Worm (Caenorhabditis elegans) whole organism, L2 larva: ENCODE results near the gene R07B7.8.

Experiments
- C34F6.9 ChIP-seq: fragments of 150-350 bp; optimal IDR thresholded peaks from 2 replicates; lab custom pipeline; 2014; ENCODE audit warnings: missing biosample characterization, missing genetic modification characterization
- F13H6.1 ChIP-seq: sonication (generic microtip); optimal IDR thresholded peaks from 2 replicates; lab custom pipeline; 2016; ENCODE audit warnings: missing genetic modification characterization, missing compliant biosample characterization
- R02D3.7 ChIP-seq: fragments of 150-350 bp; optimal IDR thresholded peaks from 2 replicates; lab custom pipeline; 2014; ENCODE audit warnings: missing biosample characterization, missing genetic modification characterization
- Y55F3AM.14 ChIP-seq: fragments of 200-800 bp; sonication (Bioruptor generic); optimal IDR thresholded peaks from 2 replicates; lab custom pipeline; 2018; ENCODE audit warnings: mild to moderate bottlenecking, missing genetic modification characterization, missing compliant biosample characterization
- ZK546.5 ChIP-seq: sonication (generic microtip); optimal IDR thresholded peaks from 2 replicates; lab custom pipeline; 2017; ENCODE audit warnings: missing biosample characterization, missing genetic modification characterization
- aly-2 ChIP-seq: fragments of 150-350 bp; optimal IDR thresholded peaks from 2 replicates; lab custom pipeline; 2014; ENCODE audit warnings: missing biosample characterization, missing genetic modification characterization
- ama-1 ChIP-seq: fragments of 150-350 bp; optimal IDR thresholded peaks from 2 replicates; lab custom pipeline; 2018; ENCODE audit warnings: inconsistent platforms
- blmp-1 ChIP-seq: sonication (generic microtip); optimal IDR thresholded peaks from 2 replicates; lab custom pipeline; 2017; ENCODE audit warnings: missing genetic modification characterization, mild to moderate bottlenecking, missing compliant biosample characterization, antibody characterized with exemption, moderate library complexity; ENCODE audit not compliant: insufficient read depth
- ceh-16 ChIP-seq: fragments of 150-350 bp; optimal IDR thresholded peaks from 2 replicates; lab custom pipeline; 2014; ENCODE audit warnings: missing biosample characterization, missing genetic modification characterization
- ceh-82 ChIP-seq: fragments of 150-350 bp; optimal IDR thresholded peaks from 2 replicates; lab custom pipeline; 2014; ENCODE audit warnings: missing biosample characterization, missing genetic modification characterization
- crh-2 ChIP-seq: sonication (generic microtip); optimal IDR thresholded peaks from 2 replicates; lab custom pipeline; 2017; ENCODE audit warnings: missing biosample characterization, missing genetic modification characterization
- egl-27 ChIP-seq: sonication (generic microtip); optimal IDR thresholded peaks from 3 replicates; lab custom pipeline; 2017; ENCODE audit warnings: missing biosample characterization, missing genetic modification reagents, missing genetic modification characterization
- fos-1 ChIP-seq: fragments of 150-350 bp; optimal IDR thresholded peaks from 2 replicates; lab custom pipeline; 2014; ENCODE audit warnings: missing biosample characterization, missing genetic modification characterization
- lin-11 ChIP-seq: fragments of 150-350 bp; sonication (generic microtip); optimal IDR thresholded peaks from 2 replicates; lab custom pipeline; 2014; ENCODE audit warnings: missing biosample characterization, missing genetic modification characterization, inconsistent platforms, mixed read lengths
- lin-13 ChIP-seq: fragments of 150-350 bp; optimal IDR thresholded peaks from 2 replicates; lab custom pipeline; 2014; ENCODE audit warnings: missing biosample characterization, missing genetic modification reagents, missing genetic modification characterization
- lin-39 ChIP-seq: fragments of 150-350 bp; optimal IDR thresholded peaks from 2 replicates; lab custom pipeline; 2014; ENCODE audit warnings: missing biosample characterization, missing genetic modification reagents, missing genetic modification characterization
- lsy-2 ChIP-seq, 2 experiments: fragments of 150-350 bp in 1 of 2; sonication (generic microtip) in 1 of 2; optimal IDR thresholded peaks; 2 replicates each; lab custom pipeline; 2014 to 2017; ENCODE audit warnings: missing biosample characterization in 2 of 2, missing genetic modification characterization in 2 of 2
- mbf-1 ChIP-seq: sonication (generic microtip); optimal IDR thresholded peaks from 2 replicates; lab custom pipeline; 2017; ENCODE audit warnings: missing biosample characterization, missing genetic modification characterization
- mdl-1 ChIP-seq, 2 experiments: fragments of 150-350 bp in 1 of 2; sonication (generic microtip) in 1 of 2; optimal IDR thresholded peaks; 2 replicates each; lab custom pipeline; 2017; ENCODE audit warnings: missing biosample characterization in 2 of 2, missing genetic modification characterization in 2 of 2
- nhr-10 ChIP-seq: sonication (generic microtip); optimal IDR thresholded peaks from 2 replicates; lab custom pipeline; 2017; ENCODE audit warnings: missing biosample characterization, missing genetic modification characterization
- nhr-11 ChIP-seq: fragments of 150-350 bp; optimal IDR thresholded peaks from 2 replicates; lab custom pipeline; 2014; ENCODE audit warnings: missing biosample characterization, missing genetic modification characterization
- nhr-12 ChIP-seq: fragments of 150-350 bp; optimal IDR thresholded peaks from 2 replicates; lab custom pipeline; 2014; ENCODE audit warnings: missing biosample characterization, missing genetic modification characterization
- nhr-129 ChIP-seq: fragments of 150-350 bp; optimal IDR thresholded peaks from 2 replicates; lab custom pipeline; 2014; ENCODE audit warnings: missing biosample characterization, missing genetic modification characterization
- nhr-21 ChIP-seq: fragments of 150-350 bp; optimal IDR thresholded peaks from 2 replicates; lab custom pipeline; 2014; ENCODE audit warnings: missing biosample characterization, missing genetic modification characterization
- nhr-237 ChIP-seq: fragments of 150-350 bp; optimal IDR thresholded peaks from 2 replicates; lab custom pipeline; 2014; ENCODE audit warnings: missing biosample characterization, missing genetic modification characterization
- nhr-25 ChIP-seq: fragments of 150-350 bp; sonication (generic microtip); optimal IDR thresholded peaks from 3 replicates; lab custom pipeline; 2014; ENCODE audit warnings: missing biosample characterization, missing genetic modification characterization
- nhr-6 ChIP-seq: fragments of 150-350 bp; optimal IDR thresholded peaks from 2 replicates; lab custom pipeline; 2014; ENCODE audit warnings: missing biosample characterization, missing genetic modification characterization
- nhr-77 ChIP-seq: fragments of 150-350 bp; optimal IDR thresholded peaks from 2 replicates; lab custom pipeline; 2014; ENCODE audit warnings: missing biosample characterization, missing genetic modification characterization
- peb-1 ChIP-seq: fragments of 150-350 bp; optimal IDR thresholded peaks from 2 replicates; lab custom pipeline; 2014; ENCODE audit warnings: missing biosample characterization, missing genetic modification characterization
- skn-1 ChIP-seq: sonication (generic microtip); optimal IDR thresholded peaks from 2 replicates; lab custom pipeline; 2017; ENCODE audit warnings: missing biosample characterization, missing genetic modification characterization
- sma-3 ChIP-seq: sonication (generic microtip); optimal IDR thresholded peaks from 2 replicates; lab custom pipeline; 2016; ENCODE audit warnings: missing genetic modification reagents, missing genetic modification characterization, missing compliant biosample characterization
- sma-9 ChIP-seq, 2 experiments: fragments of 150-350 bp in 1 of 2; sonication (generic microtip) in 1 of 2; optimal IDR thresholded peaks; 2 replicates each; lab custom pipeline; 2014 to 2016; ENCODE audit warnings: missing genetic modification characterization in 2 of 2, mild to moderate bottlenecking in 1 of 2, missing biosample characterization in 1 of 2, missing compliant biosample characterization in 1 of 2, missing genetic modification reagents in 1 of 2, moderate library complexity in 1 of 2
- snpc-4 ChIP-seq: fragments of 150-350 bp; optimal IDR thresholded peaks from 2 replicates; lab custom pipeline; 2014; ENCODE audit warnings: missing biosample characterization, missing genetic modification characterization
- unc-39 ChIP-seq: fragments of 150-350 bp; optimal IDR thresholded peaks from 2 replicates; lab custom pipeline; 2014; ENCODE audit warnings: missing biosample characterization, missing genetic modification characterization
- unc-55 ChIP-seq: fragments of 150-350 bp; sonication (generic microtip); optimal IDR thresholded peaks from 3 replicates; lab custom pipeline; 2014; ENCODE audit warnings: missing biosample characterization, missing genetic modification reagents, missing genetic modification characterization
- unc-62 ChIP-seq: fragments of 150-350 bp; optimal IDR thresholded peaks from 2 replicates; lab custom pipeline; 2014; ENCODE audit warnings: missing biosample characterization, missing genetic modification reagents, missing genetic modification characterization
- zag-1 ChIP-seq: fragments of 150-350 bp; optimal IDR thresholded peaks from 2 replicates; lab custom pipeline; 2014; ENCODE audit warnings: missing biosample characterization, missing genetic modification characterization
- ztf-1 ChIP-seq: fragments of 200-800 bp; sonication (Bioruptor generic); conservative IDR thresholded peaks from 2 replicates; pipeline ENCODE4 v1.3.6; 2022; ENCODE audit warnings: missing genetic modification characterization, missing compliant biosample characterization
- ztf-11 ChIP-seq: sonication (generic microtip); optimal IDR thresholded peaks from 2 replicates; lab custom pipeline; 2017; ENCODE audit warnings: missing biosample characterization, missing genetic modification characterization
- ztf-4 ChIP-seq: fragments of 150-350 bp; optimal IDR thresholded peaks from 2 replicates; lab custom pipeline; 2014; ENCODE audit warnings: missing biosample characterization, missing genetic modification characterization

The R07B7.8 gene

ce11 chrV:12071483-12071882, 12.6 kb downstream of the R07B7.8 start:
- TF ChIP-seq sma-3 = peak; percentile 29
- peak; percentile 60 for TF ChIP-seq sma-9 (GFP tag; optimal IDR thresholded peaks at IDR 0.05; lab: Kevin White, UChicago)
- TF ChIP-seq sma-9 (tag; optimal IDR thresholded peaks at IDR 0.05; lab: Kevin White, UChicago) = no peak
- TF ChIP-seq nhr-25 (tag; lab: Kevin White, UChicago) = peak; percentile 44
- no peak for TF ChIP-seq unc-39 (tag; lab: Kevin White, UChicago)
- no peak for TF ChIP-seq ceh-82 (tag; lab: Kevin White, UChicago)
- TF ChIP-seq fos-1 (tag; lab: Kevin White, UChicago) = peak; percentile 33
- no peak for TF ChIP-seq Y55F3AM.14 (GFP tag; lab: Kevin White, UChicago)
- peak; percentile 43 for TF ChIP-seq blmp-1 (tag; lab: Kevin White, UChicago)
- no peak for TF ChIP-seq ztf-1
- peak; percentile 54 for TF ChIP-seq nhr-21 (tag; lab: Kevin White, UChicago)
- TF ChIP-seq crh-2 = peak; percentile 43
- TF ChIP-seq nhr-129 (tag; lab: Kevin White, UChicago) = peak; percentile 34
- no peak for TF ChIP-seq zag-1 (tag; lab: Kevin White, UChicago)
- TF ChIP-seq mdl-1 (tag; optimal IDR thresholded peaks at IDR 0.05; lab: Kevin White, UChicago) = peak; percentile 27 to 34
- no peak for TF ChIP-seq lin-11 (tag; lab: Kevin White, UChicago)
- TF ChIP-seq, all 48 proteins: peak for 9

- no peak for TF ChIP-seq mdl-1 (tag; optimal IDR thresholded peaks at IDR 0.05; lab: Kevin White, UChicago)
- no peak for TF ChIP-seq nhr-21 (tag; lab: Kevin White, UChicago)
- TF ChIP-seq crh-2 = no peak
- TF ChIP-seq lin-39 (tag; lab: Kevin White, UChicago) = no peak
- TF ChIP-seq fos-1 (tag; lab: Kevin White, UChicago) = no peak
Measured at ce11 chrV:12070419-12070818, 13.7 kb downstream of the R07B7.8 start, which contains the start of gene kmo-1. Gene kmo-1 (minus strand): TSS chrV:12070519.

ce11 chrV:12068437-12068836, 15.7 kb downstream of the R07B7.8 start, which contains the start of gene kmo-2:
Gene kmo-2 (minus strand): TSS chrV:12068537.
- TF ChIP-seq ztf-4 (tag; lab: Kevin White, UChicago) = no peak
- TF ChIP-seq lin-13 (GFP tag; lab: Kevin White, UChicago) = no peak
- no peak for TF ChIP-seq skn-1 (tag; lab: Kevin White, UChicago)
- no peak for TF ChIP-seq unc-62 (GFP tag; lab: Kevin White, UChicago)
- no peak for TF ChIP-seq zag-1 (tag; lab: Kevin White, UChicago)
- TF ChIP-seq sma-9 (GFP tag; optimal IDR thresholded peaks at IDR 0.05; lab: Kevin White, UChicago) = no peak
- TF ChIP-seq sma-9 (tag; optimal IDR thresholded peaks at IDR 0.05; lab: Kevin White, UChicago) = no peak
- no peak for TF ChIP-seq blmp-1 (tag; lab: Kevin White, UChicago)
- no peak for TF ChIP-seq ztf-11 (tag; lab: Kevin White, UChicago)
- TF ChIP-seq nhr-77 = no peak
- TF ChIP-seq nhr-237 (tag; lab: Kevin White, UChicago) = no peak
- TF ChIP-seq unc-39 (tag; lab: Kevin White, UChicago) = no peak

ce11 chrV:12065859-12066258, 18.3 kb downstream of the R07B7.8 start:
- TF ChIP-seq lsy-2 (tag; optimal IDR thresholded peaks at IDR 0.05; lab: Kevin White, UChicago) = peak in 1 of 2 experiments; percentile 59
- peak; percentile 1 for TF ChIP-seq sma-3
- TF ChIP-seq C34F6.9 (tag; lab: Kevin White, UChicago) = peak; percentile 19
- TF ChIP-seq ama-1 (lab: Kevin White, UChicago) = no peak
- TF ChIP-seq lin-13 (GFP tag; lab: Kevin White, UChicago) = peak; percentile 42
- peak; percentile 30 for TF ChIP-seq nhr-129 (tag; lab: Kevin White, UChicago)
- no peak for TF ChIP-seq lin-39 (tag; lab: Kevin White, UChicago)
- TF ChIP-seq nhr-10 = no peak
- TF ChIP-seq unc-55 (GFP tag; lab: Kevin White, UChicago) = peak; percentile 43
- no peak for TF ChIP-seq ztf-11 (tag; lab: Kevin White, UChicago)
- TF ChIP-seq, all 48 proteins: peak for 6

ce11 chrV:12065369-12065768, 18.7 kb downstream of the R07B7.8 start, which contains the start of gene pqn-53:
Gene pqn-53 (minus strand): TSS chrV:12065391.
- TF ChIP-seq unc-39 (tag; lab: Kevin White, UChicago) (no peak), R02D3.7 (tag; lab: Kevin White, UChicago) (no peak), lin-11 (tag; lab: Kevin White, UChicago) (peak; percentile 3), zag-1 (tag; lab: Kevin White, UChicago) (no peak), Y55F3AM.14 (GFP tag; lab: Kevin White, UChicago) (no peak), nhr-6 (tag; lab: Kevin White, UChicago) (no peak), mdl-1 (tag; optimal IDR thresholded peaks at IDR 0.05; lab: Kevin White, UChicago) (peak in 1 of 2 experiments; percentile 44), ceh-16 (tag; lab: Kevin White, UChicago) (no peak), unc-55 (GFP tag; lab: Kevin White, UChicago) (peak; percentile 16), mbf-1 (tag; lab: Kevin White, UChicago) (no peak), F13H6.1 (tag; lab: Kevin White, UChicago) (peak; percentile 0), ceh-82 (tag; lab: Kevin White, UChicago) (no peak), peb-1 (tag; lab: Kevin White, UChicago) (no peak), C34F6.9 (tag; lab: Kevin White, UChicago) (peak; percentile 64), egl-27 (tag; lab: Kevin White, UChicago) (no peak), ztf-11 (tag; lab: Kevin White, UChicago) (no peak), aly-2 (tag; lab: Kevin White, UChicago) (no peak), unc-62 (GFP tag; lab: Kevin White, UChicago) (no peak), fos-1 (tag; lab: Kevin White, UChicago) (peak; percentile 93), ZK546.5 (no peak), nhr-21 (tag; lab: Kevin White, UChicago) (no peak), sma-3 (no peak), nhr-12 (tag; lab: Kevin White, UChicago) (no peak), nhr-237 (tag; lab: Kevin White, UChicago) (no peak), snpc-4 (tag; lab: Kevin White, UChicago) (no peak), crh-2 (peak; percentile 57), nhr-11 (tag; lab: Kevin White, UChicago) (no peak), sma-9 (GFP tag; optimal IDR thresholded peaks at IDR 0.05; lab: Kevin White, UChicago) (no peak), sma-9 (tag; optimal IDR thresholded peaks at IDR 0.05; lab: Kevin White, UChicago) (no peak)
